Worm (Caenorhabditis elegans) whole organism, late embryonic: ENCODE measurements around the gene dcap-1.

Source experiments
- C08G9.2 ChIP-seq: sonication (generic microtip); optimal IDR thresholded peaks from 2 replicates; lab custom pipeline; 2016; ENCODE audit warnings: mild to moderate bottlenecking, missing genetic modification characterization, moderate library complexity, missing compliant biosample characterization
- K09A11.1 ChIP-seq: sonication (generic microtip); optimal IDR thresholded peaks from 2 replicates; lab custom pipeline; 2017; ENCODE audit warnings: antibody characterized with exemption, mild to moderate bottlenecking, missing genetic modification characterization, missing compliant biosample characterization; ENCODE audit not compliant: insufficient read depth
- Y22D7AL.16 ChIP-seq: sonication (generic microtip); optimal IDR thresholded peaks from 2 replicates; lab custom pipeline; 2016; ENCODE audit warnings: missing genetic modification characterization, missing compliant biosample characterization
- ceh-14 ChIP-seq: sonication (generic microtip); optimal IDR thresholded peaks from 2 replicates; lab custom pipeline; 2016; ENCODE audit warnings: missing genotype, missing genetic modification characterization, missing compliant biosample characterization
- ceh-19 ChIP-seq: fragments of 200-800 bp; sonication (Bioruptor generic); optimal IDR thresholded peaks from 2 replicates; lab custom pipeline; 2018; ENCODE audit warnings: mild to moderate bottlenecking, missing genetic modification characterization, missing compliant biosample characterization
- ceh-2 ChIP-seq: sonication (generic microtip); optimal IDR thresholded peaks from 2 replicates; lab custom pipeline; 2016; ENCODE audit warnings: missing genotype, missing genetic modification characterization, missing compliant biosample characterization
- ceh-31 ChIP-seq: sonication (generic microtip); optimal IDR thresholded peaks from 2 replicates; lab custom pipeline; 2016; ENCODE audit warnings: missing genetic modification characterization, missing compliant biosample characterization
- ceh-34 ChIP-seq: sonication (generic microtip); optimal IDR thresholded peaks from 2 replicates; lab custom pipeline; 2016; ENCODE audit warnings: mild to moderate bottlenecking, missing genetic modification characterization, missing compliant biosample characterization
- ceh-45 ChIP-seq: fragments of 200-800 bp; sonication (Bioruptor generic); IDR thresholded peaks from 2 replicates; pipeline ENCODE4 v1.3.6; 2022; ENCODE audit warnings: missing genetic modification reagents, missing genetic modification characterization, missing compliant biosample characterization
- ceh-48 ChIP-seq: sonication (generic microtip); optimal IDR thresholded peaks from 2 replicates; lab custom pipeline; 2016; ENCODE audit warnings: missing genetic modification characterization, inconsistent platforms, missing compliant biosample characterization
- ceh-6 ChIP-seq: fragments of 200-800 bp; sonication (Bioruptor generic); optimal IDR thresholded peaks from 2 replicates; lab custom pipeline; 2018; ENCODE audit warnings: mild to moderate bottlenecking, missing genetic modification characterization, missing compliant biosample characterization
- ceh-9 ChIP-seq: sonication (generic microtip); optimal IDR thresholded peaks from 2 replicates; lab custom pipeline; 2016; ENCODE audit warnings: mild to moderate bottlenecking, missing genetic modification characterization, inconsistent platforms, missing compliant biosample characterization
- dmd-4 ChIP-seq: sonication (generic microtip); optimal IDR thresholded peaks from 2 replicates; lab custom pipeline; 2016; ENCODE audit warnings: borderline replicate concordance, missing genetic modification characterization, missing compliant biosample characterization
- dve-1 ChIP-seq: sonication (generic microtip); optimal IDR thresholded peaks from 2 replicates; lab custom pipeline; 2017; ENCODE audit warnings: antibody characterized with exemption, mild to moderate bottlenecking, missing genetic modification characterization, missing compliant biosample characterization
- ets-4 ChIP-seq: sonication (generic microtip); optimal IDR thresholded peaks from 2 replicates; lab custom pipeline; 2016; ENCODE audit warnings: missing genetic modification characterization, missing compliant biosample characterization
- fkh-10 ChIP-seq: fragments of 150-350 bp; optimal IDR thresholded peaks from 2 replicates; lab custom pipeline; 2014; ENCODE audit warnings: missing biosample characterization, missing genetic modification reagents, missing genetic modification characterization
- gmeb-2 ChIP-seq: sonication (generic microtip); optimal IDR thresholded peaks from 2 replicates; lab custom pipeline; 2016; ENCODE audit warnings: missing genetic modification characterization, inconsistent platforms, missing compliant biosample characterization
- hlh-13 ChIP-seq: fragments of 200-800 bp; sonication (Bioruptor generic); optimal IDR thresholded peaks from 2 replicates; lab custom pipeline; 2018; ENCODE audit warnings: mild to moderate bottlenecking, missing genetic modification characterization, missing compliant biosample characterization
- hlh-8 ChIP-seq: sonication (generic microtip); optimal IDR thresholded peaks from 2 replicates; lab custom pipeline; 2016; ENCODE audit warnings: missing genotype, missing genetic modification characterization, missing compliant biosample characterization
- lim-6 ChIP-seq: sonication (generic microtip); optimal IDR thresholded peaks from 2 replicates; lab custom pipeline; 2016; ENCODE audit warnings: missing genetic modification characterization, missing compliant biosample characterization
- lin-11 ChIP-seq: fragments of 200-800 bp; sonication (Bioruptor generic); optimal IDR thresholded peaks from 2 replicates; lab custom pipeline; 2018; ENCODE audit warnings: mild to moderate bottlenecking, missing genetic modification characterization, missing compliant biosample characterization
- madf-2 ChIP-seq: sonication (generic microtip); optimal IDR thresholded peaks from 2 replicates; lab custom pipeline; 2017; ENCODE audit warnings: missing genetic modification characterization, missing compliant biosample characterization
- mec-3 ChIP-seq: sonication (generic microtip); optimal IDR thresholded peaks from 2 replicates; lab custom pipeline; 2016; ENCODE audit warnings: borderline replicate concordance, missing genetic modification characterization, missing compliant biosample characterization
- nfya-1 ChIP-seq: sonication (generic microtip); optimal IDR thresholded peaks from 2 replicates; lab custom pipeline; 2017; ENCODE audit warnings: missing genetic modification characterization, mild to moderate bottlenecking, missing compliant biosample characterization, antibody characterized with exemption, moderate library complexity
- nhr-11 ChIP-seq: fragments of 150-350 bp; optimal IDR thresholded peaks from 2 replicates; lab custom pipeline; 2014; ENCODE audit warnings: missing biosample characterization, missing genetic modification characterization
- nhr-232 ChIP-seq: sonication (generic microtip); optimal IDR thresholded peaks from 2 replicates; lab custom pipeline; 2016; ENCODE audit warnings: missing genetic modification characterization, missing compliant biosample characterization
- npax-4 ChIP-seq: sonication (generic microtip); optimal IDR thresholded peaks from 2 replicates; lab custom pipeline; 2016; ENCODE audit warnings: missing genetic modification characterization, missing compliant biosample characterization
- pag-3 ChIP-seq: sonication (generic microtip); optimal IDR thresholded peaks from 2 replicates; lab custom pipeline; 2016; ENCODE audit warnings: missing compliant biosample characterization, missing genetic modification characterization, borderline replicate concordance
- pat-9 ChIP-seq: fragments of 200-800 bp; sonication (Bioruptor generic); optimal IDR thresholded peaks from 2 replicates; lab custom pipeline; 2018; ENCODE audit warnings: mild to moderate bottlenecking, missing genetic modification characterization, moderate library complexity, missing compliant biosample characterization
- pha-2 ChIP-seq: sonication (generic microtip); optimal IDR thresholded peaks from 2 replicates; lab custom pipeline; 2017; ENCODE audit warnings: mild to moderate bottlenecking, missing genetic modification characterization, missing compliant biosample characterization
- pha-4 ChIP-seq: fragments of 150-350 bp; optimal IDR thresholded peaks from 2 replicates; lab custom pipeline; 2018; ENCODE audit warnings: missing biosample characterization, missing genetic modification reagents, missing genetic modification characterization
- pros-1 ChIP-seq: fragments of 150-350 bp; optimal IDR thresholded peaks from 2 replicates; lab custom pipeline; 2014; ENCODE audit warnings: missing biosample characterization, missing genetic modification reagents, missing genetic modification characterization
- ref-2 ChIP-seq: sonication (generic microtip); optimal IDR thresholded peaks from 2 replicates; lab custom pipeline; 2016; ENCODE audit warnings: missing genetic modification characterization, missing compliant biosample characterization
- sdc-2 ChIP-seq: sonication (generic microtip); optimal IDR thresholded peaks from 2 replicates; lab custom pipeline; 2016; ENCODE audit warnings: missing genotype, missing genetic modification characterization, missing compliant biosample characterization
- sox-2 ChIP-seq: fragments of 200-800 bp; sonication (Bioruptor generic); IDR thresholded peaks from 2 replicates; pipeline ENCODE4 v1.3.6; 2022; ENCODE audit warnings: missing genetic modification reagents, missing genetic modification characterization, missing compliant biosample characterization
- sox-4 ChIP-seq: sonication (generic microtip); optimal IDR thresholded peaks from 2 replicates; lab custom pipeline; 2017; ENCODE audit warnings: mild to moderate bottlenecking, missing genetic modification characterization, inconsistent platforms, missing compliant biosample characterization
- syd-9 ChIP-seq: sonication (generic microtip); optimal IDR thresholded peaks from 2 replicates; lab custom pipeline; 2016; ENCODE audit warnings: mild to moderate bottlenecking, missing genetic modification characterization, moderate library complexity, missing compliant biosample characterization
- tbx-2 ChIP-seq: sonication (generic microtip); optimal IDR thresholded peaks from 2 replicates; lab custom pipeline; 2016; ENCODE audit warnings: missing genetic modification characterization, missing compliant biosample characterization
- tbx-7 ChIP-seq: sonication (generic microtip); optimal IDR thresholded peaks from 2 replicates; lab custom pipeline; 2016; ENCODE audit warnings: missing genotype, missing genetic modification characterization, missing compliant biosample characterization
- ttx-3 ChIP-seq: sonication (generic microtip); optimal IDR thresholded peaks from 2 replicates; lab custom pipeline; 2016; ENCODE audit warnings: missing genetic modification reagents, missing genetic modification characterization, missing compliant biosample characterization
- unc-3 ChIP-seq, 2 experiments: fragments of 200-800 bp in 1 of 2; sonication (Bioruptor generic) in 1 of 2; sonication (generic microtip) in 1 of 2; conservative IDR thresholded peaks in 1 of 2; optimal IDR thresholded peaks in 1 of 2; 2 replicates each; pipeline versions ENCODE4 v1.3.6 to Lab custom; 2016 to 2022; ENCODE audit warnings: missing compliant biosample characterization in 2 of 2, missing genetic modification characterization in 2 of 2, missing genetic modification reagents in 1 of 2
- unc-42 ChIP-seq: sonication (generic microtip); optimal IDR thresholded peaks from 2 replicates; lab custom pipeline; 2016; ENCODE audit warnings: missing genotype, missing genetic modification characterization, missing compliant biosample characterization
- unc-86 ChIP-seq: sonication (generic microtip); optimal IDR thresholded peaks from 2 replicates; lab custom pipeline; 2016; ENCODE audit warnings: missing genetic modification characterization, missing compliant biosample characterization
- ztf-16 ChIP-seq: sonication (generic microtip); optimal IDR thresholded peaks from 2 replicates; lab custom pipeline; 2017; ENCODE audit warnings: missing genetic modification characterization, missing compliant biosample characterization

Gene dcap-1

ce11 chrIV:1054736-1055135 lies at the start of gene dcap-1:
TSS of gene dcap-1 (minus strand) at chrIV:1054794.
- TF ChIP-seq nhr-232, result no peak
- TF ChIP-seq ttx-3 (tag; lab: Kevin White, UChicago), result no peak
- TF ChIP-seq pag-3 (tag; lab: Kevin White, UChicago), result no peak
- no peak for TF ChIP-seq tbx-7 (tag; lab: Kevin White, UChicago)
- TF ChIP-seq lim-6 (tag; lab: Kevin White, UChicago), result no peak
- TF ChIP-seq tbx-2, result no peak
- TF ChIP-seq Y22D7AL.16 (tag; lab: Kevin White, UChicago), result no peak
- TF ChIP-seq, all 69 proteins: peak for 0

DNA sequence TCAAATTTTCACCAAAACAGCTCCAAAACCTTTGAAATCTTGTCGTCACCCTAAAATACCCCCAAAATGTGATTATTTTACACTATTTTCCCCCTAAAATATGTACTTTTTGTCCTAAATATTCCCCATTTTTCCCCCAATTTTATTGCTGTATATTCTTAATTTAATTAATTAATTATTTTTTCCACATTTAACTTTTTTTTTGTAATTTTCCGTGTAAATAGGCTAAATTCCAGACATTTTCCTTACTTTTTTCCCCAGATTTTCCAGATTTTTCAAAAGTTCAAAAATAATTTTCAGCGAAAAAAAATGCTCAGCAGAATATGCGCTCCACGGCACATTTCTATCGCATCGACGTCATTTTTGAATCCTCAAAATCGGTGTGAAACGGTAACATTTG lies 42.6 kb upstream of the dcap-1 start, which contains the start of gene cox-18:
Gene cox-18, plus strand, starts transcription at position 301 of the 400 bp plus-strand sequence.
- TF ChIP-seq pha-4 (tag; lab: Kevin White, UChicago) (no peak), pat-9 (tag; lab: Kevin White, UChicago) (no peak), lim-6 (tag; lab: Kevin White, UChicago) (no peak), fkh-10 (GFP tag; lab: Kevin White, UChicago) (no peak), ceh-6 (GFP tag; lab: Kevin White, UChicago) (no peak), sdc-2 (no peak), sox-2 (GFP tag; lab: Robert Waterston, UW) (no peak), K09A11.1 (no peak), hlh-13 (GFP tag; lab: Kevin White, UChicago) (no peak), gmeb-2 (tag; lab: Kevin White, UChicago) (no peak)

ce11 chrIV:1096154-1096553 lies 41.6 kb upstream of the dcap-1 start:
- no peak for TF ChIP-seq madf-2 (tag; lab: Kevin White, UChicago)
- no peak for TF ChIP-seq C08G9.2 (tag; lab: Kevin White, UChicago)
- no peak for TF ChIP-seq ztf-16 (tag; lab: Kevin White, UChicago)

ce11 chrIV:1093870-1094564 lies 39.4 kb upstream of the dcap-1 start, which contains the start of the genes cct-8 and Y55F3AR.2:
TSS of gene cct-8 (minus strand) at chrIV:1093920.
TSS of gene Y55F3AR.2 (plus strand) at chrIV:1094541.
- TF ChIP-seq dve-1 (tag; lab: Kevin White, UChicago) (peak; percentile 43), madf-2 (tag; lab: Kevin White, UChicago) (peak; percentile 71), pros-1 (tag; lab: Kevin White, UChicago) (no peak), dmd-4 (tag; lab: Kevin White, UChicago) (no peak), ceh-14 (tag; lab: Kevin White, UChicago) (peak; percentile 83), pha-4 (tag; lab: Kevin White, UChicago) (no peak), unc-3 (GFP tag; conservative IDR thresholded peaks at IDR 0.05; lab: Robert Waterston, UW) (peak; percentile 51; the same call in 1 of the 2 replicates), unc-3 (tag; optimal IDR thresholded peaks at IDR 0.05; lab: Kevin White, UChicago) (peak; percentile 53), ceh-45 (GFP tag; lab: Robert Waterston, UW) (no peak), nhr-11 (tag; lab: Kevin White, UChicago) (no peak), unc-42 (peak; percentile 80), sox-4 (tag; lab: Kevin White, UChicago) (no peak), lin-11 (tag; lab: Kevin White, UChicago) (peak; percentile 42), ceh-19 (GFP tag; lab: Kevin White, UChicago) (peak; percentile 51), ceh-34 (tag; lab: Kevin White, UChicago) (peak; percentile 72), syd-9 (tag; lab: Kevin White, UChicago) (peak; percentile 9), ceh-48 (tag; lab: Kevin White, UChicago) (peak; percentile 31), mec-3 (no peak), npax-4 (tag; lab: Kevin White, UChicago) (no peak), nfya-1 (tag; lab: Kevin White, UChicago) (peak; percentile 97), ztf-16 (tag; lab: Kevin White, UChicago) (peak; percentile 72), ets-4 (tag; lab: Kevin White, UChicago) (peak; percentile 64), ceh-31 (tag; lab: Kevin White, UChicago) (peak; percentile 76), Y22D7AL.16 (tag; lab: Kevin White, UChicago) (no peak), pha-2 (tag; lab: Kevin White, UChicago) (peak; percentile 46), unc-86 (tag; lab: Kevin White, UChicago) (peak; percentile 88), gmeb-2 (tag; lab: Kevin White, UChicago) (peak; percentile 45), ceh-9 (tag; lab: Kevin White, UChicago) (no peak), hlh-13 (GFP tag; lab: Kevin White, UChicago) (no peak), ref-2 (no peak), ceh-2 (tag; lab: Kevin White, UChicago) (no peak), hlh-8 (tag; lab: Kevin White, UChicago) (peak; percentile 10)
